Worm (Caenorhabditis elegans) whole organism, L4 larva: ENCODE measurements around the gene sna-1.

Source experiments
- D1046.2 ChIP-seq: fragments of 200-800 bp; sonication (Bioruptor generic); IDR thresholded peaks from 2 replicates; pipeline ENCODE4 v1.3.6; 2022; ENCODE audit warnings: missing genetic modification characterization, missing compliant biosample characterization
- F37D6.2 ChIP-seq: sonication (generic microtip); optimal IDR thresholded peaks from 2 replicates; lab custom pipeline; 2016; ENCODE audit warnings: mild to moderate bottlenecking, missing genetic modification characterization, missing compliant biosample characterization
- T20F7.1 ChIP-seq: fragments of 200-800 bp; sonication (Bioruptor generic); optimal IDR thresholded peaks from 2 replicates; lab custom pipeline; 2018; ENCODE audit warnings: mild to moderate bottlenecking, missing genetic modification characterization, missing compliant biosample characterization
- Y48G9A.11 ChIP-seq: fragments of 200-800 bp; sonication (Bioruptor generic); IDR thresholded peaks from 2 replicates; pipeline ENCODE4 v1.3.6; 2022; ENCODE audit warnings: missing genetic modification reagents, missing genetic modification characterization, missing compliant biosample characterization
- ZK337.2 ChIP-seq: fragments of 200-800 bp; sonication (Bioruptor generic); IDR thresholded peaks from 2 replicates; pipeline ENCODE4 v1.3.6; 2022; ENCODE audit warnings: missing genetic modification reagents, missing genetic modification characterization, missing compliant biosample characterization
- aha-1 ChIP-seq: fragments of 150-350 bp; peaks from one replicate; lab custom pipeline; 2014; ENCODE audit warnings: missing biosample characterization, missing genetic modification characterization
- ceh-20 ChIP-seq: fragments of 200-800 bp; sonication (Bioruptor generic); IDR thresholded peaks from 2 replicates; pipeline ENCODE4 v1.3.6; 2022; ENCODE audit warnings: missing genetic modification reagents, missing genetic modification characterization, missing compliant biosample characterization
- cey-2 ChIP-seq: sonication (generic microtip); optimal IDR thresholded peaks from 3 replicates; lab custom pipeline; 2017; ENCODE audit warnings: missing genetic modification characterization, mild to moderate bottlenecking, missing compliant biosample characterization, antibody characterized with exemption, borderline replicate concordance; ENCODE audit not compliant: insufficient read depth
- daf-16 ChIP-seq, 3 experiments: sonication (generic microtip); optimal IDR thresholded peaks; 2 replicates each; lab custom pipeline; 2016 to 2017; ENCODE audit warnings: missing genetic modification characterization in 3 of 3, missing genetic modification reagents in 3 of 3, mild to moderate bottlenecking in 2 of 3, missing compliant biosample characterization in 2 of 3, missing biosample characterization in 1 of 3, moderate library complexity in 1 of 3
- dmd-6 ChIP-seq: fragments of 200-800 bp; sonication (Bioruptor generic); IDR thresholded peaks from 2 replicates; pipeline ENCODE4 v1.3.6; 2022; ENCODE audit warnings: missing genetic modification reagents, missing genetic modification characterization, missing compliant biosample characterization
- dmd-8 ChIP-seq: fragments of 200-800 bp; sonication (Bioruptor generic); IDR thresholded peaks from 2 replicates; pipeline ENCODE4 v1.3.6; 2022; ENCODE audit warnings: missing genetic modification characterization, missing compliant biosample characterization
- dmd-9 ChIP-seq: fragments of 200-800 bp; sonication (Bioruptor generic); IDR thresholded peaks from 2 replicates; pipeline ENCODE4 v1.3.6; 2022; ENCODE audit warnings: missing genetic modification reagents, missing genetic modification characterization, missing compliant biosample characterization
- duxl-1 ChIP-seq: sonication (generic microtip); optimal IDR thresholded peaks from 2 replicates; lab custom pipeline; 2016; ENCODE audit warnings: mild to moderate bottlenecking, missing genetic modification characterization, moderate library complexity, missing compliant biosample characterization; ENCODE audit not compliant: poor library complexity
- fkh-10 ChIP-seq: fragments of 150-350 bp; optimal IDR thresholded peaks from 2 replicates; lab custom pipeline; 2014; ENCODE audit warnings: missing biosample characterization, missing genetic modification reagents, missing genetic modification characterization
- hlh-11 ChIP-seq: fragments of 200-800 bp; sonication (Bioruptor generic); optimal IDR thresholded peaks from 2 replicates; lab custom pipeline; 2018; ENCODE audit warnings: mild to moderate bottlenecking, missing genetic modification characterization, missing compliant biosample characterization
- lsy-2 ChIP-seq, 2 experiments: fragments of 150-350 bp in 1 of 2; sonication (generic microtip) in 1 of 2; optimal IDR thresholded peaks; 2 replicates each; lab custom pipeline; 2014 to 2017; ENCODE audit warnings: missing biosample characterization in 2 of 2, missing genetic modification characterization in 2 of 2
- madf-9 ChIP-seq: fragments of 200-800 bp; sonication (Bioruptor generic); conservative IDR thresholded peaks from 2 replicates; pipeline ENCODE4 v1.3.6; 2022; ENCODE audit warnings: missing genetic modification reagents, missing genetic modification characterization, missing compliant biosample characterization
- mdt-29 ChIP-seq: fragments of 200-800 bp; sonication (Bioruptor generic); IDR thresholded peaks from 2 replicates; pipeline ENCODE4 v1.3.6; 2022; ENCODE audit warnings: missing genetic modification reagents, missing genetic modification characterization, missing compliant biosample characterization
- mep-1 ChIP-seq: fragments of 150-350 bp; sonication (generic microtip); optimal IDR thresholded peaks from 3 replicates; lab custom pipeline; 2014; ENCODE audit warnings: missing biosample characterization, missing genetic modification characterization
- mxl-3 ChIP-seq: fragments of 200-800 bp; sonication (Bioruptor generic); optimal IDR thresholded peaks from 2 replicates; lab custom pipeline; 2018; ENCODE audit warnings: mild to moderate bottlenecking, missing genetic modification characterization, missing compliant biosample characterization
- nhr-11 ChIP-seq: fragments of 150-350 bp; optimal IDR thresholded peaks from 2 replicates; lab custom pipeline; 2014; ENCODE audit warnings: missing biosample characterization, missing genetic modification characterization
- nhr-237 ChIP-seq: sonication (generic microtip); optimal IDR thresholded peaks from 2 replicates; lab custom pipeline; 2017; ENCODE audit warnings: missing biosample characterization, missing genetic modification characterization
- nhr-25 ChIP-seq: sonication (generic microtip); optimal IDR thresholded peaks from 2 replicates; lab custom pipeline; 2017; ENCODE audit warnings: missing genetic modification characterization, mild to moderate bottlenecking, missing compliant biosample characterization, antibody characterized with exemption, moderate library complexity, borderline replicate concordance; ENCODE audit not compliant: insufficient read depth
- nhr-28 ChIP-seq: fragments of 150-350 bp; optimal IDR thresholded peaks from 2 replicates; lab custom pipeline; 2014; ENCODE audit warnings: missing biosample characterization, missing genetic modification characterization
- nhr-41 ChIP-seq: fragments of 200-800 bp; sonication (Bioruptor generic); IDR thresholded peaks from 2 replicates; pipeline ENCODE4 v1.3.6; 2022; ENCODE audit warnings: missing genetic modification reagents, missing genetic modification characterization, missing compliant biosample characterization
- nhr-48 ChIP-seq: sonication (generic microtip); optimal IDR thresholded peaks from 2 replicates; lab custom pipeline; 2016; ENCODE audit warnings: mild to moderate bottlenecking, missing genetic modification characterization, missing compliant biosample characterization
- pha-4 ChIP-seq, 2 experiments: fragments of 150-350 bp in 1 of 2; fragments of 200-800 bp in 1 of 2; sonication (Bioruptor generic) in 1 of 2; IDR thresholded peaks in 1 of 2; optimal IDR thresholded peaks in 1 of 2; 2 replicates each; pipeline versions ENCODE4 v1.3.6 to Lab custom; 2014 to 2022; ENCODE audit warnings: missing genetic modification characterization in 2 of 2, missing genetic modification reagents in 2 of 2, missing biosample characterization in 1 of 2, missing compliant biosample characterization in 1 of 2
- set-16 ChIP-seq: fragments of 200-800 bp; sonication (Bioruptor generic); IDR thresholded peaks from 2 replicates; pipeline ENCODE4 v1.3.6; 2022; ENCODE audit warnings: missing genetic modification reagents, missing genetic modification characterization, missing compliant biosample characterization
- snpc-4 ChIP-seq: fragments of 150-350 bp; optimal IDR thresholded peaks from 2 replicates; lab custom pipeline; 2014; ENCODE audit warnings: missing biosample characterization, missing genetic modification characterization
- unc-39 ChIP-seq: sonication (generic microtip); optimal IDR thresholded peaks from 2 replicates; lab custom pipeline; 2017; ENCODE audit warnings: missing biosample characterization, missing genetic modification characterization
- unc-62 ChIP-seq, 3 experiments: fragments of 150-350 bp in 1 of 3; sonication (generic microtip); optimal IDR thresholded peaks in 2 of 3; peaks in 1 of 3; 1 replicate in 1 of 3; 2 replicates in 2 of 3; lab custom pipeline; 2014 to 2017; ENCODE audit warnings: missing biosample characterization in 3 of 3, missing genetic modification characterization in 3 of 3, missing genetic modification reagents in 3 of 3, missing genotype in 1 of 3
- vab-7 ChIP-seq: fragments of 200-800 bp; sonication (Bioruptor generic); IDR thresholded peaks from 2 replicates; pipeline ENCODE4 v1.3.6; 2022; ENCODE audit warnings: missing genetic modification reagents, missing genetic modification characterization, missing compliant biosample characterization
- zfp-2 ChIP-seq: sonication (generic microtip); optimal IDR thresholded peaks from 2 replicates; lab custom pipeline; 2016; ENCODE audit warnings: mild to moderate bottlenecking, missing genetic modification characterization, missing compliant biosample characterization
- ztf-11 ChIP-seq: fragments of 150-350 bp; optimal IDR thresholded peaks from 2 replicates; lab custom pipeline; 2014; ENCODE audit warnings: missing biosample characterization, missing genetic modification characterization

The sna-1 gene

ce11 chrV:6710462-6710861 is at the start of gene sna-1:
Gene sna-1, minus strand, starts transcription at chrV:6710679.
- TF ChIP-seq T20F7.1 (GFP tag; lab: Kevin White, UChicago) (peak; percentile 92), Y48G9A.11 (GFP tag; lab: Robert Waterston, UW) (peak; percentile 89), vab-7 (GFP tag; lab: Robert Waterston, UW) (no peak), madf-9 (no peak), mdt-29 (GFP tag; lab: Robert Waterston, UW) (no peak)

ce11 chrV:6758017-6758416 is 47.5 kb upstream of the sna-1 start, which contains the start of gene dbl-1:
Gene dbl-1, plus strand, starts transcription at chrV:6758135.
- no peak for TF ChIP-seq daf-16 (GFP tag; optimal IDR thresholded peaks at IDR 0.05; lab: Kevin White, UChicago)
- no peak for TF ChIP-seq daf-16 (tag; optimal IDR thresholded peaks at IDR 0.05; lab: Kevin White, UChicago)
- TF ChIP-seq aha-1 (tag; lab: Kevin White, UChicago): peak; percentile 91

- 0 out of 2 replicates have a peak, but pooled peaks have one; percentile 27 for TF ChIP-seq ceh-20 (GFP tag; lab: Robert Waterston, UW)
- TF ChIP-seq nhr-41 (GFP tag; lab: Robert Waterston, UW): no peak
- TF ChIP-seq snpc-4 (tag; lab: Kevin White, UChicago): no peak
- no peak for TF ChIP-seq dmd-9 (GFP tag; lab: Robert Waterston, UW)
- no peak for TF ChIP-seq unc-39 (tag; lab: Kevin White, UChicago)
- no peak for TF ChIP-seq duxl-1 (tag; lab: Kevin White, UChicago)
- peak in 1 of 2 experiments; percentile 81 for TF ChIP-seq unc-62 (GFP tag; optimal IDR thresholded peaks at IDR 0.05 in 1 of 2; lab: Kevin White, UChicago)
- TF ChIP-seq unc-62 (tag; optimal IDR thresholded peaks at IDR 0.05; lab: Kevin White, UChicago): no peak
- TF ChIP-seq nhr-237 (tag; lab: Kevin White, UChicago): no peak
These were observed 42.8 kb upstream of the sna-1 start for ce11 chrV:6753257-6753656.

ce11 chrV:6751493-6752100 is 41.1 kb upstream of the sna-1 start:
- peak; percentile 65 for TF ChIP-seq aha-1 (tag; lab: Kevin White, UChicago)
- TF ChIP-seq lsy-2 (tag; optimal IDR thresholded peaks at IDR 0.05; lab: Kevin White, UChicago): peak in 1 of 2 experiments; percentile 6
- TF ChIP-seq mxl-3 (GFP tag; lab: Kevin White, UChicago): peak; percentile 13
- TF ChIP-seq hlh-11: peak; percentile 44
- TF ChIP-seq cey-2 (tag; lab: Kevin White, UChicago): no peak
- no peak for TF ChIP-seq F37D6.2 (tag; lab: Kevin White, UChicago)
- 0 out of 2 replicates have a peak, but pooled peaks have one; percentile 11 for TF ChIP-seq set-16 (GFP tag; lab: Robert Waterston, UW)
- peak; percentile 25 for TF ChIP-seq nhr-11 (tag; lab: Kevin White, UChicago)
- peak in 1 of 2 experiments; percentile 69 for TF ChIP-seq daf-16 (GFP tag; optimal IDR thresholded peaks at IDR 0.05; lab: Kevin White, UChicago)
- no peak for TF ChIP-seq daf-16 (tag; optimal IDR thresholded peaks at IDR 0.05; lab: Kevin White, UChicago)
- TF ChIP-seq, all 104 proteins: peak for 7

ce11 chrV:6744774-6745173 is 34.3 kb upstream of the sna-1 start, which contains the start of gene T25F10.3:
Gene T25F10.3, plus strand, starts transcription at chrV:6745081.
- TF ChIP-seq mxl-3 (GFP tag; lab: Kevin White, UChicago): no peak
- TF ChIP-seq D1046.2 (GFP tag; lab: Robert Waterston, UW): no peak
- TF ChIP-seq dmd-8 (GFP tag; lab: Robert Waterston, UW): no peak
- TF ChIP-seq ztf-11: no peak
- no peak for TF ChIP-seq ZK337.2 (GFP tag; lab: Robert Waterston, UW)

ce11 chrV:6736877-6737276 is 26.4 kb upstream of the sna-1 start:
- no peak for TF ChIP-seq fkh-10 (GFP tag; lab: Kevin White, UChicago)
- peak; percentile 4 for TF ChIP-seq cey-2 (tag; lab: Kevin White, UChicago)
- TF ChIP-seq hlh-11: peak; percentile 14
- peak in 1 of 2 experiments; percentile 71 for TF ChIP-seq unc-62 (GFP tag; optimal IDR thresholded peaks at IDR 0.05 in 1 of 2; lab: Kevin White, UChicago)
- no peak for TF ChIP-seq unc-62 (tag; optimal IDR thresholded peaks at IDR 0.05; lab: Kevin White, UChicago)
- TF ChIP-seq mep-1 (tag; lab: Kevin White, UChicago): peak; percentile 22
- peak; percentile 5 for TF ChIP-seq nhr-25 (tag; lab: Kevin White, UChicago)
- TF ChIP-seq nhr-48: peak; percentile 34
- TF ChIP-seq nhr-28 (tag; lab: Kevin White, UChicago): peak; percentile 18
- TF ChIP-seq zfp-2 (tag; lab: Kevin White, UChicago): no peak
- TF ChIP-seq pha-4 (GFP tag; IDR thresholded peaks at IDR 0.05; lab: Robert Waterston, UW): no peak
- no peak for TF ChIP-seq pha-4 (tag; optimal IDR thresholded peaks at IDR 0.05; lab: Kevin White, UChicago)
- 0 out of 2 replicates have a peak, but pooled peaks have one; percentile 10 for TF ChIP-seq dmd-6
- TF ChIP-seq, all 104 proteins: peak for 8
